Worm (Caenorhabditis elegans): ENCODE measurements around the gene acs-2.

Gene acs-2

ce11 chrV:15559047-15559446, 8.1 kb upstream of the acs-2 start, which contains the start of gene acr-18:
TSS of gene acr-18 (minus strand) at chrV:15559147.
- TF ChIP-seq hnd-1 (tag; optimal IDR thresholded peaks at IDR 0.05) (no peak), hmg-4 (GFP tag; optimal IDR thresholded peaks at IDR 0.05) (no peak), B0310.2 (tag; optimal IDR thresholded peaks at IDR 0.05) (no peak), F13C5.2 (tag; optimal IDR thresholded peaks at IDR 0.05) (no peak), aly-1 (tag; optimal IDR thresholded peaks at IDR 0.05) (no peak), ceh-13 (GFP tag; optimal IDR thresholded peaks at IDR 0.05) (no peak), pes-1 (GFP tag; IDR thresholded peaks at IDR 0.05) (no peak), ets-7 (tag; optimal IDR thresholded peaks at IDR 0.05) (no peak), sea-1 (GFP tag; conservative IDR thresholded peaks at IDR 0.05) (no peak), tbx-37 (GFP tag; conservative IDR thresholded peaks at IDR 0.05) (no peak), tbx-11 (GFP tag; IDR thresholded peaks at IDR 0.05) (no peak), ama-1 (optimal IDR thresholded peaks at IDR 0.05) (no peak), flt-1 (GFP tag; IDR thresholded peaks at IDR 0.05) (no peak)

DNA sequence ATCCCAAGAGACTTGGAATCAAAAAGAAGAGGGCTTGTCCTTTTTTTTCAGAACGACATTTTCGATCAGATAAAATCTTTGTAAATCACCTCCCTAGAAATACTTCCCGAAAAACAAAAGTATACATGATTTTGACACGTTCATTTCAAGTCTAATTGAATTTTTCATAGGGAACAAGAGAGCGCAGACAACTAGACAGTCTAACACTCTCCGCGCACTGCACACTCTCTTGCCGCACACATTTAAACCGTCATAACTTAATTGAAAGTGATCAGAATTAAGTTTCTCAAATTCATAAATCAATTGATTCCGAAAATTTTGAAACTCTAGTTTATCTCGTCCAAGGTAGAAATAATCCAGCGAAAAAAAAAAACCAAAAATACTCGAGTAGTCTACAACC, 7.5 kb upstream of the acs-2 start:
- TF ChIP-seq tra-4 (tag; optimal IDR thresholded peaks at IDR 0.05) = no peak
- no peak for TF ChIP-seq B0310.2 (tag; optimal IDR thresholded peaks at IDR 0.05)
- TF ChIP-seq pes-1 (GFP tag; IDR thresholded peaks at IDR 0.05) = no peak
- no peak for TF ChIP-seq ama-1 (optimal IDR thresholded peaks at IDR 0.05)
- no peak for TF ChIP-seq hmbx-1 (tag; optimal IDR thresholded peaks at IDR 0.05)

DNA sequence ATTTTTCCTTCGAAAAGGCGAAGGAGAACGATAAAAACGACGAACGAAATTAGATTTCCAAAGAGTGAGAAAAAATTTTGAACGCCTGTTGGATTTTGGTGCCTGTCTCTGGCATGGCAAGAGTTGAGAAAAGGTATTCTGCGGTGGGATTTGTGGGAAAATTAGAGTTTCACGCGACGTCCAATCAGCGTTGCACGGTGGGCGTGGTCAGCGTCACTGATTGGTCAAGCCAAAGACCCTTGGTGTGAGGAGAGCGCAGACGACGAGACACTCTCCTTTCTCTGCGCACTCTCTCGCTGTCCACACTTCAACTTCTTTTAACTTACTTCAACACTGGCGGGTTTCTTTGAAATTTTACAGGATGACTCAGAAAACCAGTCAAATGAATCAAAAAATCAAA, 4.7 kb upstream of the acs-2 start:
- TF ChIP-seq hnd-1 (tag; optimal IDR thresholded peaks at IDR 0.05) (no peak), sea-1 (GFP tag; conservative IDR thresholded peaks at IDR 0.05) (no peak), tra-4 (tag; optimal IDR thresholded peaks at IDR 0.05) (no peak), aly-1 (tag; optimal IDR thresholded peaks at IDR 0.05) (no peak), ets-7 (tag; optimal IDR thresholded peaks at IDR 0.05) (no peak), hmbx-1 (tag; optimal IDR thresholded peaks at IDR 0.05) (no peak), ama-1 (optimal IDR thresholded peaks at IDR 0.05) (no peak), scrt-1 (GFP tag; IDR thresholded peaks at IDR 0.05) (no peak), B0310.2 (tag; optimal IDR thresholded peaks at IDR 0.05) (no peak), ceh-13 (GFP tag; optimal IDR thresholded peaks at IDR 0.05) (no peak), flt-1 (GFP tag; IDR thresholded peaks at IDR 0.05) (no peak)

DNA sequence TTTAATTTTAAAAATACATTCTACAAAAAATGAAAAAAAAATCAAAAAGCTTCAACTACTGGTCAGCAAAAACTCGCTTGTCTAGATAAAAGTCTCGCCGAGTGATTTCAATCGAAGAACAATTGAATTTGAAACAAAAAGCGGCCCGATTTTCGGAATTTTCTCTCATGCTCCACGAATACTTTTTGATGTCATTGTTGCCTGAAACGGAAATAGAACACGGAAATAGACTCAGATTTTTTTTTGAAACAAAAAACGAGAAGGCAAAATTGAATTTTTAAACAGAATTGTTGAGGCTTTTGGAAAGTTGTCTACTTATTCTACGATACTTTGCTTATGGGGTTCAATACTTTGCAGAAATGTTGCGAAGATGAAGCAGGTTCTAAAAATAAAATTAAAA, 3.7 kb upstream of the acs-2 start:
- TF ChIP-seq flt-1 (GFP tag; IDR thresholded peaks at IDR 0.05) = no peak
- no peak for TF ChIP-seq scrt-1 (GFP tag; IDR thresholded peaks at IDR 0.05)
- TF ChIP-seq F13C5.2 (tag; optimal IDR thresholded peaks at IDR 0.05) = no peak
- TF ChIP-seq hmbx-1 (tag; optimal IDR thresholded peaks at IDR 0.05) = no peak
- TF ChIP-seq hmg-4 (GFP tag; optimal IDR thresholded peaks at IDR 0.05) = no peak
- no peak for TF ChIP-seq aly-1 (tag; optimal IDR thresholded peaks at IDR 0.05)

DNA sequence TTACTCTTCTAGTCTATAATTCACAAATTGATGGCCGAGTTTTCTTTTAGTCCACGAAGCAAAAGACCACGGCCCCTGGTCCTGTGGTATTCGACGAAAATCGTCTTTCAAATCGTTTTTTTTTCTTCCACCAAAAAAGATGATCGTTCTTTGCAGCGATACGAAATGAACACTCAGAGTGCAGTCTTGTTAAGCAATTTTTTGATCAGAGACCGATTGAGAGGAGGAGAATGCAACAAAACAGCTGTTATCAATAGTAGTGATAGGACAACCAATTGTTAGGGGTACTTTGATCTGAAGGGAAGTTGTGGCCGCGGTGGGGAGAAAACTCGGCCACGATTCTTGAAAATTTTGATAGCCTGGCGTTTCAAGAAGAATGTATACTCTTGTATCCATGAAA, 3.2 kb upstream of the acs-2 start:
- TF ChIP-seq F13C5.2 (tag; optimal IDR thresholded peaks at IDR 0.05) (no peak), tra-4 (tag; optimal IDR thresholded peaks at IDR 0.05) (no peak), hmg-4 (GFP tag; optimal IDR thresholded peaks at IDR 0.05) (no peak), tbx-37 (GFP tag; conservative IDR thresholded peaks at IDR 0.05) (no peak), ceh-36 (tag; optimal IDR thresholded peaks at IDR 0.05) (no peak), ets-7 (tag; optimal IDR thresholded peaks at IDR 0.05) (no peak), hmbx-1 (tag; optimal IDR thresholded peaks at IDR 0.05) (no peak), pes-1 (GFP tag; IDR thresholded peaks at IDR 0.05) (no peak), flt-1 (GFP tag; IDR thresholded peaks at IDR 0.05) (no peak), B0310.2 (tag; optimal IDR thresholded peaks at IDR 0.05) (no peak), scrt-1 (GFP tag; IDR thresholded peaks at IDR 0.05) (no peak), aly-1 (tag; optimal IDR thresholded peaks at IDR 0.05) (no peak), ama-1 (optimal IDR thresholded peaks at IDR 0.05) (no peak)

- TF ChIP-seq tra-4 (tag; optimal IDR thresholded peaks at IDR 0.05) (no peak), hmg-4 (GFP tag; optimal IDR thresholded peaks at IDR 0.05) (no peak)
Measured at ce11 chrV:15566511-15567178, 549 bp upstream of the acs-2 start.

DNA sequence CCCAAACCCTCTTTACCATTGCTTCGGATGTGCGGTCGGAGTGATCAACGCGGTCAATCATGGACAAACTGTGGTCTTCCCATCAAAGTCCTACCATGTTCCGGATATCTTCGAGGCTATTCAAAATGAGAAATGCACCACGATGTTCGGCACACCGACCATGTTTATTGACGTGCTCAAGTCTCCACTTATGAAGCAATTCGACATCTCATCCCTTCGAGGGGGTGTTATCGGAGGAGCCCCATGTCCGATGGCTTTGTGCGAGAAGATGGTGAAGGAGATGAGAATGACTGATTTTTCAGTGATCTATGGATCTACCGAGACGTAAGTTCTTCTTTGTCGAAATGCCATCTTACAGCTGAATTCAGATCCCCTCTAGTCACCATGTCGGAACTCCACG, 1.2 kb downstream of the acs-2 start:
- no peak for TF ChIP-seq F13C5.2 (tag; optimal IDR thresholded peaks at IDR 0.05)
- TF ChIP-seq flt-1 (GFP tag; IDR thresholded peaks at IDR 0.05) = no peak
- TF ChIP-seq tbx-11 (GFP tag; IDR thresholded peaks at IDR 0.05) = no peak
- no peak for TF ChIP-seq hnd-1 (tag; optimal IDR thresholded peaks at IDR 0.05)
- TF ChIP-seq hmbx-1 (tag; optimal IDR thresholded peaks at IDR 0.05) = no peak
- no peak for TF ChIP-seq ceh-36 (tag; optimal IDR thresholded peaks at IDR 0.05)

DNA sequence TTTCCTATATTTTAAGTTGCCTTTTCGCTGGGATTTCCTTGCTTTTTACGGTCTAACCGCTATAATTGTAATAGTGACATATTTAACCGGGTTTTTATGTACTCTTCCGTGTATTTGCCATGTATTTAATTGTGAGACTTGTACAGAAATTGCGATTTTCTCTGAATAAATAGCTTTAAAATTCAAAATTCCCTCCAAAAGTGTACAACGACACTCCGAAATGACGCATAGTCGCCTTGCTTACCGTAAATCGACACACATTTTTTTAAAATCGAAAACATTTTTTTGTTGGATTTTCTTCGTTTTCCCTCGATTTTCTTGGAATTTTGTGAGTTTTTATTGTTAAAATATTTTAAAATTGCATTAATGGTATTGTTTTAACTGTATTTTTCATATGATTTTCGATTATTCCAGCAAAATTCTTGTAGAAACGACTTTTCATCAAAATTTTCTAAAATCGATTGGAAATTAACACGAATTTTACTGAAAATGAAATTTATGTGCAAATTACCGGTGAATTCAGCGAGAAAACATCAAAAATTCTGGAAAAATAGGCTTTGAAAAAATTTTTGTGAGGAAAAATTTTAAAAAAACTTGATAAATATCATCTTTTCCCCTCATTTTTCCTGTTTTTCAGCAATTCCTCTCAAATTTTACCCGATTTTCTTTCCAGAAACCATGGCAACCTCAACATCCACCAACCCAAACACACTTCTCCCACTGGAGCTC, 2.7 kb downstream of the acs-2 start, which contains the start of gene lsm-5:
Gene lsm-5, plus strand, starts transcription at position 679 of the 729 bp plus-strand sequence.
- TF ChIP-seq hnd-1 (tag; optimal IDR thresholded peaks at IDR 0.05) (no peak), flt-1 (GFP tag; IDR thresholded peaks at IDR 0.05) (no peak), hmbx-1 (tag; optimal IDR thresholded peaks at IDR 0.05) (no peak), scrt-1 (GFP tag; IDR thresholded peaks at IDR 0.05) (no peak), ceh-36 (tag; optimal IDR thresholded peaks at IDR 0.05) (no peak), hmg-4 (GFP tag; optimal IDR thresholded peaks at IDR 0.05) (no peak), ama-1 (optimal IDR thresholded peaks at IDR 0.05) (no peak), tbx-37 (GFP tag; conservative IDR thresholded peaks at IDR 0.05) (no peak), pes-1 (GFP tag; IDR thresholded peaks at IDR 0.05) (no peak), ets-7 (tag; optimal IDR thresholded peaks at IDR 0.05) (no peak), aly-1 (tag; optimal IDR thresholded peaks at IDR 0.05) (no peak)
